Fruit fly (Drosophila melanogaster) whole organism, embryonic: ENCODE measurements around the gene Ankrd49.

Experiments
- Aef1 ChIP-seq: fragments of 200-800 bp; sonication (Bioruptor generic); IDR thresholded peaks from 3 replicates; pipeline ENCODE4 v1.3.6; 2022; ENCODE audit warnings: missing biosample characterization, missing genetic modification characterization
- Atf3 ChIP-seq: fragments of 200-800 bp; sonication (Bioruptor generic); optimal IDR thresholded peaks from 3 replicates; lab custom pipeline; 2016; ENCODE audit warnings: missing biosample characterization, missing genetic modification characterization
- CG10565 ChIP-seq: fragments of 200-800 bp; sonication (Bioruptor generic); optimal IDR thresholded peaks from 3 replicates; lab custom pipeline; 2016; ENCODE audit warnings: missing biosample characterization, mild to moderate bottlenecking, missing genetic modification characterization
- CG11456 ChIP-seq: fragments of 200-800 bp; sonication (Bioruptor generic); IDR thresholded peaks from 3 replicates; pipeline ENCODE4 v1.3.6; 2022; ENCODE audit warnings: missing biosample characterization, missing genetic modification characterization
- CG12659 ChIP-seq: fragments of 200-800 bp; sonication (Bioruptor generic); optimal IDR thresholded peaks from 3 replicates; lab custom pipeline; 2017; ENCODE audit warnings: mild to moderate bottlenecking, missing biosample characterization, missing genetic modification reagents, missing genetic modification characterization
- CG13287 ChIP-seq: fragments of 200-800 bp; sonication (Bioruptor generic); IDR thresholded peaks from 2 replicates; pipeline ENCODE4 v1.3.6; 2022; ENCODE audit warnings: missing biosample characterization, missing genetic modification characterization; ENCODE audit not compliant: partially characterized antibody
- CG15479 ChIP-seq: fragments of 200-800 bp; sonication (Bioruptor generic); optimal IDR thresholded peaks from 3 replicates; lab custom pipeline; 2019; ENCODE audit warnings: missing biosample characterization, mild to moderate bottlenecking, missing genetic modification characterization, moderate library complexity
- CG18619 ChIP-seq: fragments of 200-800 bp; sonication (Bioruptor generic); optimal IDR thresholded peaks from 3 replicates; lab custom pipeline; 2017; ENCODE audit warnings: missing biosample characterization, mild to moderate bottlenecking, missing genetic modification characterization
- CG2120 ChIP-seq: fragments of 200-800 bp; sonication (Bioruptor generic); optimal IDR thresholded peaks from 3 replicates; lab custom pipeline; 2016; ENCODE audit warnings: missing biosample characterization, missing genetic modification characterization
- CG30403 ChIP-seq: fragments of 200-800 bp; sonication (Bioruptor generic); optimal IDR thresholded peaks from 3 replicates; lab custom pipeline; 2016; ENCODE audit warnings: missing biosample characterization, missing genetic modification characterization
- CG3281 ChIP-seq: fragments of 200-800 bp; sonication (Bioruptor generic); optimal IDR thresholded peaks from 3 replicates; lab custom pipeline; 2017; ENCODE audit warnings: missing biosample characterization, mild to moderate bottlenecking, missing genetic modification characterization
- CG3847 ChIP-seq: fragments of 200-800 bp; sonication (Bioruptor generic); IDR thresholded peaks from 2 replicates; pipeline ENCODE4 v1.3.6; 2022; ENCODE audit warnings: missing biosample characterization, missing genetic modification characterization
- CG42726 ChIP-seq: fragments of 200-800 bp; sonication (Bioruptor generic); IDR thresholded peaks from 2 replicates; pipeline ENCODE4 v1.3.6; 2022; ENCODE audit warnings: missing biosample characterization, missing genetic modification characterization; ENCODE audit not compliant: partially characterized antibody
- CG4360 ChIP-seq: fragments of 200-800 bp; sonication (Bioruptor generic); IDR thresholded peaks from 2 replicates; pipeline ENCODE4 v1.3.6; 2022; ENCODE audit warnings: missing biosample characterization, missing genetic modification characterization
- CG6791 ChIP-seq: fragments of 200-800 bp; sonication (Bioruptor generic); IDR thresholded peaks from 3 replicates; pipeline ENCODE4 v1.3.6; 2022; ENCODE audit warnings: missing biosample characterization, missing genetic modification characterization; ENCODE audit not compliant: partially characterized antibody
- CG7987 ChIP-seq: fragments of 200-800 bp; sonication (Bioruptor generic); optimal IDR thresholded peaks from 2 replicates; lab custom pipeline; 2018; ENCODE audit warnings: missing biosample characterization, mild to moderate bottlenecking, missing genetic modification characterization, moderate library complexity
- CG8359 ChIP-seq: fragments of 200-800 bp; sonication (Bioruptor generic); optimal IDR thresholded peaks from 2 replicates; lab custom pipeline; 2017; ENCODE audit warnings: missing biosample characterization, mild to moderate bottlenecking, missing genetic modification characterization, borderline replicate concordance
- CG9609 ChIP-seq: fragments of 200-800 bp; sonication (Bioruptor generic); optimal IDR thresholded peaks from 3 replicates; lab custom pipeline; 2016; ENCODE audit warnings: missing biosample characterization, missing genetic modification characterization
- Dbx ChIP-seq: fragments of 200-800 bp; sonication (Bioruptor generic); IDR thresholded peaks from 3 replicates; pipeline ENCODE4 v1.3.6; 2022; ENCODE audit warnings: missing biosample characterization, missing genetic modification characterization
- Dek ChIP-seq: fragments of 200-800 bp; sonication (Bioruptor generic); optimal IDR thresholded peaks from 3 replicates; lab custom pipeline; 2019; ENCODE audit warnings: missing biosample characterization, mild to moderate bottlenecking, missing genetic modification characterization, moderate library complexity
- Dll ChIP-seq: fragments of 200-800 bp; sonication (Bioruptor generic); IDR thresholded peaks from 4 replicates; pipeline ENCODE4 v1.3.6; 2022; ENCODE audit warnings: missing biosample characterization, missing genetic modification characterization; ENCODE audit not compliant: partially characterized antibody
- Dref ChIP-seq: fragments of 200-800 bp; sonication (Bioruptor generic); IDR thresholded peaks from 2 replicates; pipeline ENCODE4 v1.3.6; 2022; ENCODE audit warnings: missing biosample characterization, missing genetic modification characterization
- Ets65A ChIP-seq: fragments of 200-800 bp; sonication (Bioruptor generic); peaks from one replicate; lab custom pipeline; 2016; ENCODE audit warnings: missing biosample characterization, missing genetic modification characterization
- Fer3 ChIP-seq: fragments of 200-800 bp; sonication (Bioruptor generic); optimal IDR thresholded peaks from 2 replicates; lab custom pipeline; 2018; ENCODE audit warnings: missing biosample characterization, mild to moderate bottlenecking, missing genetic modification characterization, moderate library complexity
- HLH4C ChIP-seq: fragments of 200-800 bp; sonication (Bioruptor generic); IDR thresholded peaks from 3 replicates; pipeline ENCODE4 v1.3.6; 2022; ENCODE audit warnings: missing biosample characterization, missing genetic modification characterization; ENCODE audit not compliant: partially characterized antibody
- HmgD ChIP-seq: fragments of 200-800 bp; sonication (Bioruptor generic); optimal IDR thresholded peaks from 3 replicates; lab custom pipeline; 2016; ENCODE audit warnings: missing biosample characterization, missing genetic modification characterization
- MBD-R2 ChIP-seq: fragments of 200-800 bp; sonication (Bioruptor generic); IDR thresholded peaks from 2 replicates; pipeline ENCODE4 v1.3.6; 2022; ENCODE audit warnings: missing biosample characterization, missing genetic modification characterization
- MESR4 ChIP-seq: fragments of 200-800 bp; sonication (Bioruptor generic); optimal IDR thresholded peaks from 2 replicates; lab custom pipeline; 2018; ENCODE audit warnings: missing biosample characterization, mild to moderate bottlenecking, missing genetic modification characterization, moderate library complexity
- Myb ChIP-seq: fragments of 200-800 bp; sonication (Bioruptor generic); optimal IDR thresholded peaks from 2 replicates; lab custom pipeline; 2016; ENCODE audit warnings: missing biosample characterization, missing genetic modification characterization
- Neu2 ChIP-seq: fragments of 200-800 bp; sonication (Bioruptor generic); optimal IDR thresholded peaks from 3 replicates; lab custom pipeline; 2016; ENCODE audit warnings: missing biosample characterization, missing genetic modification characterization, borderline replicate concordance
- Sry-β ChIP-seq: fragments of 200-800 bp; sonication (Bioruptor generic); optimal IDR thresholded peaks from 2 replicates; lab custom pipeline; 2018; ENCODE audit warnings: missing biosample characterization, mild to moderate bottlenecking, missing genetic modification characterization, moderate library complexity
- Xbp1 ChIP-seq: fragments of 200-800 bp; sonication (Bioruptor generic); optimal IDR thresholded peaks from 3 replicates; lab custom pipeline; 2016; ENCODE audit warnings: missing biosample characterization, mild to moderate bottlenecking, missing genetic modification characterization
- al ChIP-seq: fragments of 200-800 bp; sonication (Bioruptor generic); IDR thresholded peaks from 2 replicates; pipeline ENCODE4 v1.3.6; 2022; ENCODE audit warnings: missing biosample characterization, missing genetic modification characterization
- ato ChIP-seq: fragments of 200-800 bp; sonication (Bioruptor generic); IDR thresholded peaks from 2 replicates; pipeline ENCODE4 v1.3.6; 2022; ENCODE audit warnings: missing biosample characterization, missing genetic modification characterization; ENCODE audit not compliant: partially characterized antibody
- bowl ChIP-seq: fragments of 200-800 bp; sonication (Bioruptor generic); IDR thresholded peaks from 2 replicates; pipeline ENCODE4 v1.3.6; 2022; ENCODE audit warnings: missing biosample characterization, missing genetic modification characterization
- crp ChIP-seq, 2 experiments: fragments of 200-800 bp; sonication (Bioruptor generic); optimal IDR thresholded peaks; 2 replicates in 1 of 2; 3 replicates in 1 of 2; lab custom pipeline; 2017; ENCODE audit warnings: missing biosample characterization in 2 of 2, missing genetic modification characterization in 2 of 2, mild to moderate bottlenecking in 1 of 2, moderate library complexity in 1 of 2
- dmrt11E ChIP-seq: fragments of 200-800 bp; sonication (Bioruptor generic); optimal IDR thresholded peaks from 3 replicates; lab custom pipeline; 2018; ENCODE audit warnings: missing biosample characterization, mild to moderate bottlenecking, missing genetic modification characterization, moderate library complexity
- exex ChIP-seq: fragments of 200-800 bp; sonication (Bioruptor generic); optimal IDR thresholded peaks from 4 replicates; lab custom pipeline; 2018; ENCODE audit warnings: missing biosample characterization, mild to moderate bottlenecking, missing genetic modification characterization, moderate library complexity
- hb ChIP-seq: fragments of 200-800 bp; sonication (Bioruptor generic); IDR thresholded peaks from 3 replicates; pipeline ENCODE4 v1.3.6; 2022; ENCODE audit warnings: missing biosample characterization, missing genetic modification characterization; ENCODE audit not compliant: partially characterized antibody
- her ChIP-seq: fragments of 200-800 bp; sonication (Bioruptor generic); optimal IDR thresholded peaks from 2 replicates; lab custom pipeline; 2016; ENCODE audit warnings: missing biosample characterization, missing genetic modification characterization
- klu ChIP-seq: fragments of 200-800 bp; sonication (Bioruptor generic); IDR thresholded peaks from 2 replicates; pipeline ENCODE4 v1.3.6; 2022; ENCODE audit warnings: missing biosample characterization, missing genetic modification characterization
- lola ChIP-seq, 3 experiments: fragments of >200 bp in 2 of 3; fragments of 200-800 bp in 1 of 3; sonication (Bioruptor generic) in 1 of 3; optimal IDR thresholded peaks; 2 replicates each; lab custom pipeline; 2017 to 2019; ENCODE audit warnings: missing biosample characterization in 3 of 3, missing genetic modification characterization in 3 of 3, mild to moderate bottlenecking in 1 of 3, moderate library complexity in 1 of 3
- mam ChIP-seq: fragments of 200-800 bp; sonication (Bioruptor generic); optimal IDR thresholded peaks from 3 replicates; lab custom pipeline; 2016; ENCODE audit warnings: missing biosample characterization, missing genetic modification characterization
- mirr ChIP-seq: fragments of 200-800 bp; sonication (Bioruptor generic); optimal IDR thresholded peaks from 3 replicates; lab custom pipeline; 2018; ENCODE audit warnings: missing biosample characterization, mild to moderate bottlenecking, missing genetic modification characterization
- pnt ChIP-seq: fragments of 200-800 bp; sonication (Bioruptor generic); optimal IDR thresholded peaks from 3 replicates; lab custom pipeline; 2016; ENCODE audit warnings: missing biosample characterization, missing genetic modification characterization
- tna ChIP-seq: fragments of 200-800 bp; sonication (Bioruptor generic); IDR thresholded peaks from 2 replicates; pipeline ENCODE4 v1.3.6; 2022; ENCODE audit warnings: missing biosample characterization, missing genetic modification characterization; ENCODE audit not compliant: partially characterized antibody
- vnd ChIP-seq: fragments of 200-800 bp; sonication (Bioruptor generic); IDR thresholded peaks from 3 replicates; pipeline ENCODE4 v1.3.6; 2022; ENCODE audit warnings: missing biosample characterization, missing genetic modification characterization; ENCODE audit not compliant: partially characterized antibody
- zen2 ChIP-seq: fragments of 200-800 bp; sonication (Bioruptor generic); IDR thresholded peaks from 3 replicates; pipeline ENCODE4 v1.3.6; 2022; ENCODE audit warnings: missing biosample characterization, missing genetic modification characterization; ENCODE audit not compliant: partially characterized antibody

Ankrd49 gene

dm6 chr2L:15039309-15039772 is 32.1 kb upstream of the Ankrd49 start (continued):
- TF ChIP-seq Neu2 (GFP tag; lab: Kevin White, UChicago), result no peak
- TF ChIP-seq MESR4, result peak; percentile 69
- TF ChIP-seq CG18619 (GFP tag; lab: Kevin White, UChicago), result peak; percentile 31
- TF ChIP-seq CG9609 (GFP tag; lab: Kevin White, UChicago), result peak; percentile 34
- peak; percentile 46 for TF ChIP-seq mam
- no peak for TF ChIP-seq exex (tag; lab: Kevin White, UChicago)
- peak; percentile 83 for TF ChIP-seq Dll (GFP tag; lab: Robert Waterston, UW)
- no peak for TF ChIP-seq CG3281 (GFP tag; lab: Kevin White, UChicago)
- TF ChIP-seq CG6791, result peak; percentile 93
- TF ChIP-seq al, result 0 out of 2 replicates have a peak, but pooled peaks have one; percentile 12
- peak; percentile 87 for TF ChIP-seq MBD-R2 (GFP tag; lab: Robert Waterston, UW)
- peak; percentile 58; the same call in 2 of the 3 replicates for TF ChIP-seq Dbx (GFP tag; lab: Robert Waterston, UW)
- peak; percentile 60 for TF ChIP-seq CG2120
- TF ChIP-seq CG8359 (GFP tag; lab: Kevin White, UChicago), result no peak
- peak; percentile 60 for TF ChIP-seq CG12659
- no peak for TF ChIP-seq mirr (GFP tag; lab: Kevin White, UChicago)
- TF ChIP-seq pnt (GFP tag; lab: Kevin White, UChicago), result no peak
- TF ChIP-seq vnd (GFP tag; lab: Robert Waterston, UW), result peak; percentile 83
- peak; percentile 41 for TF ChIP-seq Xbp1 (GFP tag; lab: Kevin White, UChicago)
- TF ChIP-seq lola (GFP tag; optimal IDR thresholded peaks at IDR 0.05; lab: Kevin White, UChicago), result no peak
- peak; percentile 84 for TF ChIP-seq HLH4C (GFP tag; lab: Robert Waterston, UW)
- peak; percentile 14 for TF ChIP-seq HmgD
- TF ChIP-seq CG42726 (GFP tag; lab: Robert Waterston, UW), result peak; percentile 95
- peak; percentile 88 for TF ChIP-seq zen2 (GFP tag; lab: Robert Waterston, UW)
- TF ChIP-seq CG10565 (GFP tag; lab: Kevin White, UChicago), result no peak
- no peak; the same call in 1 of the 3 replicates for TF ChIP-seq Aef1 (GFP tag; lab: Robert Waterston, UW)
- peak; percentile 40 for TF ChIP-seq Dek (tag; lab: Kevin White, UChicago)
- TF ChIP-seq Ets65A (GFP tag; lab: Kevin White, UChicago), result peak; percentile 86
- TF ChIP-seq ato (GFP tag; lab: Robert Waterston, UW), result peak; percentile 87
- TF ChIP-seq CG13287 (GFP tag; lab: Robert Waterston, UW), result peak; percentile 81
- peak; percentile 94 for TF ChIP-seq Dref (GFP tag; lab: Robert Waterston, UW)
- no peak; the same call in none of the 3 replicates for TF ChIP-seq CG11456
- peak; percentile 19 for TF ChIP-seq Myb (GFP tag; lab: Kevin White, UChicago)
- peak; percentile 76 for TF ChIP-seq tna (GFP tag; lab: Robert Waterston, UW)
- TF ChIP-seq hb (GFP tag; lab: Robert Waterston, UW), result peak; percentile 86
- TF ChIP-seq dmrt11E (tag; lab: Kevin White, UChicago), result peak; percentile 24
- TF ChIP-seq Atf3 (GFP tag; lab: Kevin White, UChicago), result no peak
- TF ChIP-seq CG7987 (GFP tag; lab: Kevin White, UChicago), result peak; percentile 59
- TF ChIP-seq her (GFP tag; lab: Kevin White, UChicago), result peak; percentile 15
- peak; percentile 92 for TF ChIP-seq Sry-β (GFP tag; lab: Kevin White, UChicago)
- TF ChIP-seq CG4360 (GFP tag; lab: Robert Waterston, UW), result peak; percentile 92
- TF ChIP-seq crp (GFP tag; optimal IDR thresholded peaks at IDR 0.05; lab: Kevin White, UChicago), result peak in 1 of 2 experiments; percentile 36
- peak; percentile 15 for TF ChIP-seq CG15479 (GFP tag; lab: Kevin White, UChicago)
- TF ChIP-seq bowl (GFP tag; lab: Robert Waterston, UW), result no peak
- peak; percentile 3 for TF ChIP-seq Fer3 (tag; lab: Kevin White, UChicago)
- TF ChIP-seq CG30403 (GFP tag; lab: Kevin White, UChicago), result peak; percentile 17
- TF ChIP-seq klu, result no peak; the same call in 1 of the 2 replicates
- peak; percentile 79 for TF ChIP-seq CG3847
